Fruit fly (Drosophila melanogaster): ENCODE measurements around the gene CG10413.

DNA sequence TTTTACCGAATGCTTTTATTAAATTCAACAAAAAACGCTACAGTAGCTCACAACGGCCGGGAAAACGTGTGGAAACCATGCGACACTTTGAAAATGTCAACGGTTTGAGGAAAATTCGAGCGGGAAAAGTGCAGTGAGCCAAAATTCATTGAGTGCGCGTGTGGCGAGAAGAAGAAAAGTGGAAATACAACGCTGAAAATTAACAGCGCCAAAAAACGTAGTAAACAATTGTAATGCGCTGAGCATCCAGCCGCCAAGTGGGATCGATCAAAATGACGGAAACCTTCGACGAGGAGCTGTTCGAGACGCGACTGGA, 14.1 kb downstream of the CG10413 start:
- TF ChIP-seq dmrt93B (GFP tag; optimal IDR thresholded peaks at IDR 0.05) (no peak), lola (GFP tag; optimal IDR thresholded peaks at IDR 0.05) (no peak), pan (optimal IDR thresholded peaks at IDR 0.05) (no peak), tai (GFP tag; optimal IDR thresholded peaks at IDR 0.05) (no peak), fru (GFP tag; optimal IDR thresholded peaks at IDR 0.05) (no peak), woc (GFP tag; optimal IDR thresholded peaks at IDR 0.05) (no peak), HLH106 (tag; optimal IDR thresholded peaks at IDR 0.05) (no peak), sv (GFP tag; optimal IDR thresholded peaks at IDR 0.05) (no peak), h (GFP tag; optimal IDR thresholded peaks at IDR 0.05) (no peak)

Data from whole organism, wandering third instar larva.